Fruit fly (Drosophila melanogaster): Measurements from ENCODE around the gene CG14200.

DNA sequence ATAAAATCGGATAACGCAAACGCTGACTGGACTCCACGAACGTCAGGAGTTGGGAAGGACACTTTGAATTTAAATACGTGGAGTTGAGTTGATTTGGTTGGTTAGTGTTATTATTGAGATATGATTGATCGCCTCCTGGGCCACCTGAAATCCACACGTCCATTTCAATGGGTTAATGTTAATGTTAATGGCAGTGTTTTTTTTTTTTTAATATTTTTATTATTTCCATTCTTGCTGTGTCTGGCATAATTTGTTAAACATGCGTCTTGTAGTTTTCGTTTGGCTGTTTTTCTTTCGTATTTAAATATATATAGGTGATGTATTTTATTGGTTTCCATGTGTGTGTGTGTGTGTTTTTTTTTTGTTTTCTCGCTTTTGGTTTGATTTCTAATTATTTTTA is 36.3 kb downstream of the CG14200 start, which contains the start of gene CG12231:
- no peak for TF ChIP-seq psq (optimal IDR thresholded peaks at IDR 0.05)
- no peak for TF ChIP-seq pan (optimal IDR thresholded peaks at IDR 0.05)
- no peak for TF ChIP-seq CG8478 (optimal IDR thresholded peaks at IDR 0.05)
- no peak for TF ChIP-seq usp (GFP tag; optimal IDR thresholded peaks at IDR 0.05)

Measured in whole organism.